Worm (Caenorhabditis elegans): ENCODE results near the gene D1005.5.

ce11 chrX:1483229-1483628 lies 10.4 kb upstream of the D1005.5 start:
- TF ChIP-seq lsy-2 (tag; optimal IDR thresholded peaks at IDR 0.05) (no peak), snpc-4 (tag; optimal IDR thresholded peaks at IDR 0.05) (no peak), lin-35 (GFP tag; optimal IDR thresholded peaks at IDR 0.05) (no peak), nhr-85 (tag) (no peak), grh-1 (GFP tag; IDR thresholded peaks at IDR 0.05) (no peak)
